Worm (Caenorhabditis elegans): ENCODE measurements around the gene dmd-7.

Gene dmd-7

DNA sequence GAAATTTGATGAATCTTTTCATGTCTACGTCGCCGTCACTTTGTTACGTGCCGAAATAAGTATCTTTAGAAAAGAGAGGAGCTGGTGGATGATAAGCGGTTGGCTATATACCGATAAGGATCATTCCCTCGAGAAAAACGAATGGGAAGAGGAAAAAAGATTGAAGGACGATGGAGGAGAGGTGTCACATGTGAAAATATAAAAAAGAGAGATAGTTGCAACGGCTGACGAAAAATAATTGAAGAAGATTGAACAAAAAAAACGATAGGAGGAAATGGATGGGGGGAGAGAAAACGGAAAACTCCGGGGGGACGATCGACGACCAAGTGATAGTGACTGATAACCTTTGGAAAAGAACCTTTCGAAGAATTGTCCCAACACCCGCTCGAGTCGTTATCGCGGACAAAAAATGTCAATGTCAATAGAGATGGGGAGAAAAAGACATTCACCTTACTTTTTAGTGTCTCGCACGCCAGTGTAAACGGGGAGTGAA lies 17.2 kb upstream of the dmd-7 start (continued):
- TF ChIP-seq aly-2 (tag; optimal IDR thresholded peaks at IDR 0.05) (no peak), ztf-7 (tag; optimal IDR thresholded peaks at IDR 0.05) (peak; percentile 44), zfp-2 (tag; optimal IDR thresholded peaks at IDR 0.05) (no peak), ZK546.5 (tag; optimal IDR thresholded peaks at IDR 0.05) (no peak), nhr-237 (tag; optimal IDR thresholded peaks at IDR 0.05) (no peak), zip-2 (tag; optimal IDR thresholded peaks at IDR 0.05) (no peak), F44E2.7 (GFP tag; IDR thresholded peaks at IDR 0.05) (no peak), ceh-28 (tag; optimal IDR thresholded peaks at IDR 0.05) (no peak), D1046.2 (GFP tag; IDR thresholded peaks at IDR 0.05) (no peak), cey-2 (tag; optimal IDR thresholded peaks at IDR 0.05; ENCODE audit: borderline replicate concordance, insufficient read depth) (no peak), daf-16 (GFP tag; optimal IDR thresholded peaks at IDR 0.05) (peak; percentile 68 to 73), daf-16 (tag; optimal IDR thresholded peaks at IDR 0.05) (peak; percentile 59), set-16 (GFP tag; IDR thresholded peaks at IDR 0.05) (peak; percentile 30), tra-1 (GFP tag; IDR thresholded peaks at IDR 0.05) (peak; percentile 91), skn-1 (tag; optimal IDR thresholded peaks at IDR 0.05) (no peak), Y75B8A.6 (GFP tag; IDR thresholded peaks at IDR 0.05) (peak; percentile 4; the same call in 1 of the 2 replicates), snpc-4 (tag; optimal IDR thresholded peaks at IDR 0.05) (no peak), daf-19 (GFP tag; conservative IDR thresholded peaks at IDR 0.05) (no peak), aha-1 (tag) (peak; percentile 99), dpl-1 (GFP tag; optimal IDR thresholded peaks at IDR 0.05) (peak; percentile 33), dmd-8 (GFP tag; IDR thresholded peaks at IDR 0.05) (no peak), lir-3 (tag; optimal IDR thresholded peaks at IDR 0.05) (no peak), madf-9 (GFP tag; conservative IDR thresholded peaks at IDR 0.05) (0 out of 2 replicates have a peak, but pooled peaks have one; percentile 2), vab-7 (GFP tag; IDR thresholded peaks at IDR 0.05) (no peak), ama-1 (optimal IDR thresholded peaks at IDR 0.05) (peak; percentile 36), ceh-44 (GFP tag; IDR thresholded peaks at IDR 0.05) (no peak), Y5F2A.4 (GFP tag; optimal IDR thresholded peaks at IDR 0.05) (no peak), ctbp-1 (GFP tag; IDR thresholded peaks at IDR 0.05) (peak; percentile 71), ceh-32 (tag; optimal IDR thresholded peaks at IDR 0.05; ENCODE audit: poor library complexity) (no peak), mdt-29 (GFP tag; IDR thresholded peaks at IDR 0.05) (no peak), nhr-76 (tag; optimal IDR thresholded peaks at IDR 0.05) (peak; percentile 15), hlh-30 (tag; optimal IDR thresholded peaks at IDR 0.05; ENCODE audit: insufficient read depth) (peak; percentile 90), daf-12 (tag; optimal IDR thresholded peaks at IDR 0.05) (no peak), rbr-2 (tag; optimal IDR thresholded peaks at IDR 0.05) (peak; percentile 0), ceh-62 (tag; optimal IDR thresholded peaks at IDR 0.05) (no peak), ztf-11 (tag; optimal IDR thresholded peaks at IDR 0.05) (no peak), ceh-82 (tag; optimal IDR thresholded peaks at IDR 0.05) (no peak), arid-1 (GFP tag; conservative IDR thresholded peaks at IDR 0.05) (no peak)

DNA sequence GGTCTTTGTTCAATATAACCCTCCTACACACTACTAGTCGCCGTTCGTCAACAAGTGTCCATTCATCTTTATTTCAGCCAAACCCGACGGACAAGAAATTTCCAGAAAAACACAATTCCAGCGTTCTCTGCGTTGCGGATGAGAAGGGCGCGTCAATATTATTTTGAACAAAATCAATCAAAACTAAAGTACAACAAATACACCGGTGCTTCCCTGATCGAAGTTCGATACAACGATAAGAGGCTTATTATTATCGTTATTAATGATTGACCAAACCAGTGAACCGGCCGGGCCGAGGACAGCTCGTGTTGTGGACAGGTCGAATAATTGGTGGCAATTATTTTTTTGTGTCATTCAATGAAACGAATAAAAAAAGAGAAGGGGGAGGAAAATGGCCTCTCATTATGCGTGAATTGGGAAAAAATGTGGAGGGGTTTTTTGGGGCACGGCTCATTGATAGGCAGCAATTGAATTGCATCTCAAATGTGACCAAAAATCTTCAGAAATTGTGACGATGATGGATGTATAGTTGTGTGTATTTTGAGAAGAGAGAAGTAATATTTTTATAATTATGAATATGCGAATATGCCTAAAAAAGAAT lies 16.0 kb upstream of the dmd-7 start:
- TF ChIP-seq lin-29 (GFP tag; IDR thresholded peaks at IDR 0.05) (no peak), ceh-28 (tag; optimal IDR thresholded peaks at IDR 0.05) (no peak), zip-11 (GFP tag; IDR thresholded peaks at IDR 0.05) (no peak), skn-1 (tag; optimal IDR thresholded peaks at IDR 0.05) (no peak), ctbp-1 (GFP tag; IDR thresholded peaks at IDR 0.05) (no peak), hlh-11 (tag; optimal IDR thresholded peaks at IDR 0.05) (peak; percentile 74), rbr-2 (tag; optimal IDR thresholded peaks at IDR 0.05) (peak; percentile 41), nhr-48 (tag; optimal IDR thresholded peaks at IDR 0.05) (peak; percentile 62), mes-2 (tag; optimal IDR thresholded peaks at IDR 0.05; ENCODE audit: poor library complexity, severe bottlenecking) (peak; percentile 30), pqm-1 (tag; optimal IDR thresholded peaks at IDR 0.05) (peak; percentile 22), madf-5 (GFP tag; IDR thresholded peaks at IDR 0.05) (no peak), hmg-1.1 (GFP tag; IDR thresholded peaks at IDR 0.05) (0 out of 2 replicates have a peak, but pooled peaks have one; percentile 5), F49E8.2 (tag; optimal IDR thresholded peaks at IDR 0.05; ENCODE audit: borderline replicate concordance) (no peak), unc-39 (tag; optimal IDR thresholded peaks at IDR 0.05) (no peak), ceh-32 (tag; optimal IDR thresholded peaks at IDR 0.05; ENCODE audit: poor library complexity) (no peak), pha-4 (GFP tag; IDR thresholded peaks at IDR 0.05) (no peak), pha-4 (tag; optimal IDR thresholded peaks at IDR 0.05) (peak; percentile 7), nhr-102 (tag; optimal IDR thresholded peaks at IDR 0.05) (peak; percentile 29), ZK337.2 (GFP tag; IDR thresholded peaks at IDR 0.05) (no peak), aha-1 (tag) (no peak)
